Worm (Caenorhabditis elegans) whole organism, young adult: Measurements from ENCODE around the gene col-123.

Experiments used
- F49E8.2 ChIP-seq: sonication (generic microtip); optimal IDR thresholded peaks from 3 replicates; lab custom pipeline; 2017; ENCODE audit warnings: missing genetic modification characterization, mild to moderate bottlenecking, missing compliant biosample characterization, antibody characterized with exemption, moderate library complexity; ENCODE audit not compliant: insufficient read depth
- F57A8.1 ChIP-seq: fragments of 200-800 bp; sonication (Bioruptor generic); optimal IDR thresholded peaks from 2 replicates; lab custom pipeline; 2018; ENCODE audit warnings: mild to moderate bottlenecking, missing genetic modification characterization, moderate library complexity, missing compliant biosample characterization
- sptf-2 ChIP-seq: fragments of 200-800 bp; sonication (Bioruptor generic); optimal IDR thresholded peaks from 2 replicates; lab custom pipeline; 2018; ENCODE audit warnings: mild to moderate bottlenecking, missing genetic modification characterization, missing compliant biosample characterization

DNA sequence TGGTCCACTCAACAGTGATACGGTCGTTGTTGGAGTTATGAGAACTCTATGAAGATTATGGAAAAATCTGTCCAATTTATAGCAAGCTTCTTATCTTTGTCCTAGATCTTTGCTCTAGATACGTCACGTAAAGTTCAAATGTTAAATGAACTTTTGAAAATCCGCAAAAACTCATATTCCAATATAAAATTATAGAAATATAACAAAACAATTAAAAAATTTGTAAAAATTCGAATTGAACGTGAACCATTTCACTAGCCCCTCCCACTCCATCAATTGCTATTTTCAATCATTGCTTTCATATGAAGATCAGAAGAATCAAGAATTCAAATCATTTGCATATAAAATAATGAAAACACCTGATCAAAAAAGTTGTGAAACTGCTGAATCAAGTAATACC, 10.9 kb downstream of the col-123 start, which contains the start of gene kin-21:
- TF ChIP-seq sptf-2 (GFP tag; lab: Kevin White, UChicago) (no peak), F49E8.2 (tag; lab: Kevin White, UChicago) (no peak), F57A8.1 (no peak)
